Worm (Caenorhabditis elegans) whole organism, young adult: Measurements from ENCODE around the gene fah-1.

Source experiments
- B0035.1 ChIP-seq: sonication (generic microtip); optimal IDR thresholded peaks from 2 replicates; lab custom pipeline; 2016; ENCODE audit warnings: missing genetic modification characterization, mild to moderate bottlenecking, missing compliant biosample characterization, missing genotype, missing genetic modification reagents
- ceh-58 ChIP-seq: fragments of 200-800 bp; sonication (Bioruptor generic); IDR thresholded peaks from 2 replicates; pipeline ENCODE4 v1.3.6; 2022; ENCODE audit warnings: missing genetic modification characterization, missing compliant biosample characterization
- nhr-80 ChIP-seq: sonication (generic microtip); optimal IDR thresholded peaks from 2 replicates; lab custom pipeline; 2016; ENCODE audit warnings: missing genetic modification characterization, missing compliant biosample characterization
- ztf-18 ChIP-seq: sonication (generic microtip); optimal IDR thresholded peaks from 2 replicates; lab custom pipeline; 2016; ENCODE audit warnings: missing genotype, mild to moderate bottlenecking, missing genetic modification characterization, missing compliant biosample characterization

DNA sequence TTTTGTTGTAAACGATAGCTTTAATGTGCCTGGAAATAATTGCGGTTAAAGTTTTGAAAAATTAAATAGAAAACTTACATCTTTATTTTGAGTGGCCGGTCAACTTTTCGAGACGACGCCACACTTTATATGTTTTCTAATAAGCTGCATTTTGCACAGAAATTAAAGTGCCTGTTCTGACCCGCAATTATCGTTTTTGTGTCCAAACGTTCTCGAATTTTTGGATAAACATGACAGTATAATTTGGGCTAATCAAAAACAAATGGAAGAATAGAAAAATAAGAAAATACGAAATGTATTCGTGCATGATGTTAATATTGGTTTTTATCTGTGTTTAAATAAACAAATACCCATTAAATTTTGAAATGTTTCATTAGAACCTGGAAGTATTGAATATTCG is 28.0 kb downstream of the fah-1 start, which contains the start of gene K10C2.12:
- no peak for TF ChIP-seq ztf-18 (tag; lab: Kevin White, UChicago)
- TF ChIP-seq ceh-58 (GFP tag; lab: Robert Waterston, UW): no peak
- no peak for TF ChIP-seq nhr-80 (tag; lab: Kevin White, UChicago)
- no peak for TF ChIP-seq B0035.1 (tag; lab: Kevin White, UChicago)
